Worm (Caenorhabditis elegans) whole organism, late embryonic: ENCODE measurements around the gene cst-1.

Experiments used
- ama-1 ChIP-seq: fragments of 150-350 bp; optimal IDR thresholded peaks from 2 replicates; lab custom pipeline; 2014
- ceh-45 ChIP-seq: fragments of 200-800 bp; sonication (Bioruptor generic); IDR thresholded peaks from 2 replicates; pipeline ENCODE4 v1.3.6; 2022; ENCODE audit warnings: missing genetic modification reagents, missing genetic modification characterization, missing compliant biosample characterization
- dmd-4 ChIP-seq: sonication (generic microtip); optimal IDR thresholded peaks from 2 replicates; lab custom pipeline; 2016; ENCODE audit warnings: borderline replicate concordance, missing genetic modification characterization, missing compliant biosample characterization
- madf-2 ChIP-seq: sonication (generic microtip); optimal IDR thresholded peaks from 2 replicates; lab custom pipeline; 2017; ENCODE audit warnings: missing genetic modification characterization, missing compliant biosample characterization
- nhr-11 ChIP-seq: fragments of 150-350 bp; optimal IDR thresholded peaks from 2 replicates; lab custom pipeline; 2014; ENCODE audit warnings: missing biosample characterization, missing genetic modification characterization
- sox-4 ChIP-seq: sonication (generic microtip); optimal IDR thresholded peaks from 2 replicates; lab custom pipeline; 2017; ENCODE audit warnings: mild to moderate bottlenecking, missing genetic modification characterization, inconsistent platforms, missing compliant biosample characterization

- TF ChIP-seq nhr-11 (tag; lab: Kevin White, UChicago): no peak
- TF ChIP-seq madf-2 (tag; lab: Kevin White, UChicago): no peak
- TF ChIP-seq ama-1 (lab: Kevin White, UChicago): no peak
- TF ChIP-seq dmd-4 (tag; lab: Kevin White, UChicago): no peak
- TF ChIP-seq ceh-45: no peak
- TF ChIP-seq sox-4 (tag; lab: Kevin White, UChicago): no peak
Observed at ce11 chrX:4370756-4371155, 31.3 kb downstream of the cst-1 start, which contains the start of gene R160.5.
